Fruit fly (Drosophila melanogaster) whole organism, embryonic: ENCODE data around the gene Cyt-c-p.

ENCODE experiments used
- Atf6 ChIP-seq: fragments of 200-800 bp; sonication (Bioruptor generic); IDR thresholded peaks from 2 replicates; pipeline ENCODE4 v1.3.6; 2022; ENCODE audit warnings: missing biosample characterization, missing genetic modification characterization
- CG10959 ChIP-seq: fragments of 200-800 bp; sonication (Bioruptor generic); IDR thresholded peaks from 2 replicates; pipeline ENCODE4 v1.3.6; 2022; ENCODE audit warnings: missing biosample characterization, missing genetic modification characterization
- CG11723 ChIP-seq: fragments of 200-800 bp; sonication (Bioruptor generic); optimal IDR thresholded peaks from 2 replicates; lab custom pipeline; 2017; ENCODE audit warnings: missing biosample characterization, mild to moderate bottlenecking, missing genetic modification characterization
- CG14014 ChIP-seq: fragments of 200-800 bp; sonication (Bioruptor generic); IDR thresholded peaks from 2 replicates; pipeline ENCODE4 v1.3.6; 2022; ENCODE audit warnings: missing biosample characterization, missing genetic modification characterization
- CG15073 ChIP-seq: fragments of 200-800 bp; sonication (Bioruptor generic); optimal IDR thresholded peaks from 2 replicates; lab custom pipeline; 2016; ENCODE audit warnings: missing biosample characterization, missing genetic modification characterization
- CG15479 ChIP-seq: fragments of 200-800 bp; sonication (Bioruptor generic); optimal IDR thresholded peaks from 3 replicates; lab custom pipeline; 2019; ENCODE audit warnings: missing biosample characterization, mild to moderate bottlenecking, missing genetic modification characterization, moderate library complexity
- CG17328 ChIP-seq: fragments of 200-800 bp; sonication (Bioruptor generic); IDR thresholded peaks from 2 replicates; pipeline ENCODE4 v1.3.6; 2022; ENCODE audit warnings: missing biosample characterization, missing genetic modification characterization
- CG18011 ChIP-seq: fragments of 200-800 bp; sonication (Bioruptor generic); optimal IDR thresholded peaks from 2 replicates; lab custom pipeline; 2017; ENCODE audit warnings: missing biosample characterization, missing genetic modification characterization, mild to moderate bottlenecking, moderate library complexity, missing genotype
- CG4730 ChIP-seq: fragments of 200-800 bp; sonication (Bioruptor generic); IDR thresholded peaks from 2 replicates; pipeline ENCODE4 v1.3.6; 2022; ENCODE audit warnings: missing biosample characterization, missing genetic modification characterization
- CG5953 ChIP-seq: fragments of 200-800 bp; sonication (Bioruptor generic); IDR thresholded peaks from 2 replicates; pipeline ENCODE4 v1.3.6; 2022; ENCODE audit warnings: missing biosample characterization, missing genetic modification characterization
- CG7745 ChIP-seq: fragments of 200-800 bp; sonication (Bioruptor generic); optimal IDR thresholded peaks from 2 replicates; lab custom pipeline; 2018; ENCODE audit warnings: missing biosample characterization, mild to moderate bottlenecking, missing genetic modification characterization, moderate library complexity
- CG8290 ChIP-seq, 3 experiments: fragments of 200-800 bp; sonication (Bioruptor generic); optimal IDR thresholded peaks; 2 replicates each; lab custom pipeline; 2016 to 2019; ENCODE audit warnings: missing biosample characterization in 3 of 3, missing genetic modification characterization in 3 of 3, mild to moderate bottlenecking in 2 of 3, moderate library complexity in 1 of 3
- CG9932 ChIP-seq: fragments of 200-800 bp; sonication (Bioruptor generic); IDR thresholded peaks from 2 replicates; pipeline ENCODE4 v1.3.6; 2022; ENCODE audit warnings: missing biosample characterization, missing genetic modification characterization
- D19B ChIP-seq: fragments of 200-800 bp; sonication (Bioruptor generic); optimal IDR thresholded peaks from 2 replicates; lab custom pipeline; 2017; ENCODE audit warnings: missing biosample characterization, mild to moderate bottlenecking, missing genetic modification characterization
- Dfd ChIP-seq, 2 experiments: fragments of >200 bp; optimal IDR thresholded peaks; 2 replicates each; lab custom pipeline; 2017; ENCODE audit warnings: missing biosample characterization in 2 of 2, missing genetic modification characterization in 2 of 2
- Drgx ChIP-seq: fragments of 200-800 bp; sonication (Bioruptor generic); IDR thresholded peaks from 2 replicates; pipeline ENCODE4 v1.3.6; 2022; ENCODE audit warnings: missing biosample characterization, missing genetic modification characterization
- ERR ChIP-seq: fragments of 200-800 bp; sonication (Bioruptor generic); optimal IDR thresholded peaks from 2 replicates; lab custom pipeline; 2016; ENCODE audit warnings: missing biosample characterization, missing genetic modification characterization
- Ets97D ChIP-seq: fragments of 200-800 bp; sonication (Bioruptor generic); optimal IDR thresholded peaks from 3 replicates; lab custom pipeline; 2016; ENCODE audit warnings: missing biosample characterization, missing genetic modification characterization
- Fer1 ChIP-seq: fragments of 200-800 bp; sonication (Bioruptor generic); optimal IDR thresholded peaks from 2 replicates; lab custom pipeline; 2017; ENCODE audit warnings: missing biosample characterization, mild to moderate bottlenecking, missing genetic modification characterization
- GATAe ChIP-seq: fragments of 200-800 bp; sonication (Bioruptor generic); conservative IDR thresholded peaks from 2 replicates; pipeline ENCODE4 v1.3.6; 2022; ENCODE audit warnings: missing biosample characterization, missing genetic modification characterization
- Hr51 ChIP-seq, 2 experiments: fragments of 200-800 bp; sonication (Bioruptor generic); optimal IDR thresholded peaks; 2 replicates in 1 of 2; 3 replicates in 1 of 2; lab custom pipeline; 2016 to 2018; ENCODE audit warnings: missing biosample characterization in 2 of 2, missing genetic modification characterization in 2 of 2, mild to moderate bottlenecking in 1 of 2, moderate library complexity in 1 of 2
- Xbp1 ChIP-seq: fragments of 200-800 bp; sonication (Bioruptor generic); optimal IDR thresholded peaks from 3 replicates; lab custom pipeline; 2016; ENCODE audit warnings: missing biosample characterization, mild to moderate bottlenecking, missing genetic modification characterization
- abd-A ChIP-seq: fragments of 200-800 bp; sonication (Bioruptor generic); optimal IDR thresholded peaks from 3 replicates; lab custom pipeline; 2019; ENCODE audit warnings: missing biosample characterization, mild to moderate bottlenecking, missing genetic modification characterization, moderate library complexity
- al ChIP-seq: fragments of 200-800 bp; sonication (Bioruptor generic); IDR thresholded peaks from 2 replicates; pipeline ENCODE4 v1.3.6; 2022; ENCODE audit warnings: missing biosample characterization, missing genetic modification characterization
- bowl ChIP-seq: fragments of 200-800 bp; sonication (Bioruptor generic); IDR thresholded peaks from 2 replicates; pipeline ENCODE4 v1.3.6; 2022; ENCODE audit warnings: missing biosample characterization, missing genetic modification characterization
- chinmo ChIP-seq: fragments of 200-800 bp; sonication (Bioruptor generic); IDR thresholded peaks from 4 replicates; pipeline ENCODE4 v1.3.6; 2022; ENCODE audit warnings: missing biosample characterization, missing genetic modification characterization; ENCODE audit not compliant: partially characterized antibody
- crol ChIP-seq: fragments of 200-800 bp; sonication (Bioruptor generic); IDR thresholded peaks from 2 replicates; pipeline ENCODE4 v1.3.6; 2022; ENCODE audit warnings: missing biosample characterization, missing genetic modification characterization
- dati ChIP-seq: fragments of 200-800 bp; sonication (Bioruptor generic); IDR thresholded peaks from 2 replicates; pipeline ENCODE4 v1.3.6; 2022; ENCODE audit warnings: missing biosample characterization, missing genetic modification characterization
- dysf ChIP-seq: fragments of 200-800 bp; sonication (Bioruptor generic); IDR thresholded peaks from 3 replicates; pipeline ENCODE4 v1.3.6; 2022; ENCODE audit warnings: missing biosample characterization, missing genetic modification characterization
- esg ChIP-seq: fragments of 200-800 bp; sonication (Bioruptor generic); conservative IDR thresholded peaks from 2 replicates; pipeline ENCODE4 v1.3.6; 2022; ENCODE audit warnings: missing biosample characterization, missing genetic modification characterization
- gfzf ChIP-seq: fragments of 200-800 bp; sonication (Bioruptor generic); optimal IDR thresholded peaks from 2 replicates; lab custom pipeline; 2016; ENCODE audit warnings: missing biosample characterization, mild to moderate bottlenecking, missing genetic modification characterization, moderate library complexity
- hb ChIP-seq: fragments of 200-800 bp; sonication (Bioruptor generic); IDR thresholded peaks from 3 replicates; pipeline ENCODE4 v1.3.6; 2022; ENCODE audit warnings: missing biosample characterization, missing genetic modification characterization; ENCODE audit not compliant: partially characterized antibody
- her ChIP-seq: fragments of 200-800 bp; sonication (Bioruptor generic); optimal IDR thresholded peaks from 2 replicates; lab custom pipeline; 2016; ENCODE audit warnings: missing biosample characterization, missing genetic modification characterization
- jing ChIP-seq: fragments of 200-800 bp; sonication (Bioruptor generic); optimal IDR thresholded peaks from 2 replicates; lab custom pipeline; 2018; ENCODE audit warnings: missing biosample characterization, mild to moderate bottlenecking, missing genetic modification characterization
- jumu ChIP-seq: fragments of 200-800 bp; sonication (Bioruptor generic); optimal IDR thresholded peaks from 3 replicates; lab custom pipeline; 2016; ENCODE audit warnings: missing biosample characterization, missing genetic modification characterization
- ken ChIP-seq: fragments of 200-800 bp; sonication (Bioruptor generic); IDR thresholded peaks from 3 replicates; pipeline ENCODE4 v1.3.6; 2022; ENCODE audit warnings: missing biosample characterization, missing genetic modification characterization
- kni ChIP-seq: fragments of 200-800 bp; sonication (Bioruptor generic); optimal IDR thresholded peaks from 3 replicates; lab custom pipeline; 2017; ENCODE audit warnings: mild to moderate bottlenecking, missing biosample characterization, missing genetic modification reagents, missing genetic modification characterization
- lola ChIP-seq, 3 experiments: fragments of >200 bp in 2 of 3; fragments of 200-800 bp in 1 of 3; sonication (Bioruptor generic) in 1 of 3; optimal IDR thresholded peaks; 2 replicates each; lab custom pipeline; 2017 to 2019; ENCODE audit warnings: missing biosample characterization in 3 of 3, missing genetic modification characterization in 3 of 3, mild to moderate bottlenecking in 1 of 3, moderate library complexity in 1 of 3
- maf-S ChIP-seq: fragments of 200-800 bp; sonication (Bioruptor generic); optimal IDR thresholded peaks from 2 replicates; lab custom pipeline; 2016; ENCODE audit warnings: missing biosample characterization, missing genetic modification characterization
- org-1 ChIP-seq: fragments of 200-800 bp; sonication (Bioruptor generic); optimal IDR thresholded peaks from 2 replicates; lab custom pipeline; 2017; ENCODE audit warnings: missing biosample characterization, missing genetic modification characterization
- ro ChIP-seq: fragments of 200-800 bp; sonication (Bioruptor generic); IDR thresholded peaks from 2 replicates; pipeline ENCODE4 v1.3.6; 2022; ENCODE audit warnings: missing biosample characterization, missing genetic modification characterization
- run ChIP-seq: fragments of 200-800 bp; sonication (Bioruptor generic); optimal IDR thresholded peaks from 3 replicates; lab custom pipeline; 2018; ENCODE audit warnings: missing biosample characterization, mild to moderate bottlenecking, missing genetic modification characterization
- scrt ChIP-seq: fragments of 200-800 bp; sonication (Bioruptor generic); optimal IDR thresholded peaks from 2 replicates; lab custom pipeline; 2018; ENCODE audit warnings: missing biosample characterization, mild to moderate bottlenecking, missing genetic modification characterization, moderate library complexity
- sisA ChIP-seq: fragments of 200-800 bp; sonication (Bioruptor generic); IDR thresholded peaks from 2 replicates; pipeline ENCODE4 v1.3.6; 2022; ENCODE audit warnings: missing biosample characterization, missing genetic modification characterization
- sob ChIP-seq: fragments of 200-800 bp; sonication (Bioruptor generic); IDR thresholded peaks from 2 replicates; pipeline ENCODE4 v1.3.6; 2022; ENCODE audit warnings: missing biosample characterization, missing genetic modification characterization
- trh ChIP-seq: fragments of 200-800 bp; sonication (Bioruptor generic); optimal IDR thresholded peaks from 2 replicates; lab custom pipeline; 2016; ENCODE audit warnings: missing biosample characterization, missing genetic modification characterization
- unc-4 ChIP-seq: fragments of 200-800 bp; sonication (Bioruptor generic); IDR thresholded peaks from 2 replicates; pipeline ENCODE4 v1.3.6; 2022; ENCODE audit warnings: missing biosample characterization, missing genetic modification characterization; ENCODE audit not compliant: partially characterized antibody
- vnd ChIP-seq: fragments of 200-800 bp; sonication (Bioruptor generic); IDR thresholded peaks from 3 replicates; pipeline ENCODE4 v1.3.6; 2022; ENCODE audit warnings: missing biosample characterization, missing genetic modification characterization; ENCODE audit not compliant: partially characterized antibody

The Cyt-c-p gene

DNA sequence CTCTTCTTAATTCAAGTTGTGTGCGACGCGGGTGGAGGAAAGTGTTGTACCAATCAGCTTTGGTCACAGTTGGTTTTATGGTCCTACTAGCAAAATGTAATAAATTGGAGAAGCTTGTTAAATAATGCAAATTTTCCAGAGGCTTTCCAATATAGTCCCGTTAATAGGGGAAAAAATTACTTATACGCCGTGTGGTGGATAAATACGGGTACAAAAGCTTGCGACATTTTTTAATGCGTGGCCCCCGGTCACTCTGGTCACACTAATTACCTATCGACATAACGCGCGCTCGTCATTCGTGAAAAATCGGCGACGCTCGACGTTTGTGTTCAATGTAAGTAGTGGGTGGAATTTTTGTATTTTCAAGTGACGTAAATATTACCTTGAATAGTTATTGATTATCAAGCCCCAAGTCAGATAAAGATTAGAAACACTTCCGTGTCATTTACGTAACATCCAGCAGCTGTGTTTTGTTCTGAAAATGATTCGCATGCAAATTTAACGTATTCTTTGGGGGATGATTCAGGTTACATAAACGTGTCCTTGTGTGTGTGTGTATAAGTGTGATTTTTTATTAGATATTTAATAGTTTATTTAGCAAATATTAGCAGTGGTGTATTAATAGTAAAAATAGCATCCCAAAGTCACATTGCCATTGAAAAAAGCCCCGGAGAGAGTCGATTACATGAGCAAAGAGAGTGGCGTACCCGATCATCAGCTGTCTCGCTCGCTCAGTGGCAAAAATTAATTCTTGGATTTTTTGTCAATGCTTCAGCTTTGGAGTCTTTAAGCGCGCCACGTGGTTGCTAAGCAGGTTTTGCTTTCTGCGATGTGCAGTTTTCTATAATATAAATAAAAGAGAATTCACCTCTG, at the start of gene Cyt-c-p (continued):
- no peak for TF ChIP-seq kni (GFP tag; lab: Kevin White, UChicago)
- peak; percentile 31; the same call in 1 of the 4 replicates for TF ChIP-seq chinmo (GFP tag; lab: Robert Waterston, UW)
- TF ChIP-seq hb (GFP tag; lab: Robert Waterston, UW): 0 out of 3 replicates have a peak, but pooled peaks have one; percentile 24
- TF ChIP-seq trh (GFP tag; lab: Kevin White, UChicago): no peak
- peak; percentile 51 for TF ChIP-seq CG8290 (GFP tag; optimal IDR thresholded peaks at IDR 0.05; lab: Kevin White, UChicago)
- TF ChIP-seq CG8290 (tag; optimal IDR thresholded peaks at IDR 0.05; lab: Kevin White, UChicago): peak in 1 of 2 experiments; percentile 29
- TF ChIP-seq lola (GFP tag; optimal IDR thresholded peaks at IDR 0.05; lab: Kevin White, UChicago): peak in 1 of 3 experiments; percentile 3
- no peak for TF ChIP-seq D19B
- no peak for TF ChIP-seq CG7745 (tag; lab: Kevin White, UChicago)
- TF ChIP-seq run: peak; percentile 35
- no peak for TF ChIP-seq CG17328 (GFP tag; lab: Robert Waterston, UW)
- TF ChIP-seq crol: 0 out of 2 replicates have a peak, but pooled peaks have one; percentile 20
- TF ChIP-seq her (GFP tag; lab: Kevin White, UChicago): peak; percentile 11
- TF ChIP-seq al: no peak
- TF ChIP-seq Ets97D (GFP tag; lab: Kevin White, UChicago): peak; percentile 76
- no peak for TF ChIP-seq CG14014
- no peak for TF ChIP-seq ro (GFP tag; lab: Robert Waterston, UW)
- TF ChIP-seq ERR (GFP tag; lab: Kevin White, UChicago): peak; percentile 7
- TF ChIP-seq Xbp1 (GFP tag; lab: Kevin White, UChicago): no peak
- no peak for TF ChIP-seq CG15479 (GFP tag; lab: Kevin White, UChicago)
- peak; percentile 66 for TF ChIP-seq unc-4 (GFP tag; lab: Robert Waterston, UW)
- TF ChIP-seq Dfd (GFP tag; optimal IDR thresholded peaks at IDR 0.05; lab: Kevin White, UChicago): no peak
- TF ChIP-seq vnd (GFP tag; lab: Robert Waterston, UW): 0 out of 3 replicates have a peak, but pooled peaks have one; percentile 35
- no peak for TF ChIP-seq CG10959 (GFP tag; lab: Robert Waterston, UW)
- peak; percentile 94 for TF ChIP-seq abd-A (tag; lab: Kevin White, UChicago)
- TF ChIP-seq Drgx (GFP tag; lab: Robert Waterston, UW): no peak
- peak; percentile 54; the same call in 1 of the 2 replicates for TF ChIP-seq sob (GFP tag; lab: Robert Waterston, UW)
- no peak for TF ChIP-seq sisA
- TF ChIP-seq org-1 (GFP tag; lab: Kevin White, UChicago): no peak
- peak; percentile 53 for TF ChIP-seq scrt (GFP tag; lab: Kevin White, UChicago)
- TF ChIP-seq Fer1 (GFP tag; lab: Kevin White, UChicago): peak; percentile 31
- TF ChIP-seq CG11723: no peak
- TF ChIP-seq dysf (GFP tag; lab: Robert Waterston, UW): peak; percentile 12; the same call in 1 of the 3 replicates
- TF ChIP-seq gfzf (GFP tag; lab: Kevin White, UChicago): peak; percentile 98
- TF ChIP-seq CG15073 (GFP tag; lab: Kevin White, UChicago): no peak
- no peak for TF ChIP-seq jing
- no peak; the same call in 1 of the 2 replicates for TF ChIP-seq Atf6 (GFP tag; lab: Robert Waterston, UW)
- no peak for TF ChIP-seq bowl (GFP tag; lab: Robert Waterston, UW)
- no peak for TF ChIP-seq GATAe
- peak in 1 of 2 experiments; percentile 16 for TF ChIP-seq Hr51 (GFP tag; optimal IDR thresholded peaks at IDR 0.05; lab: Kevin White, UChicago)
- TF ChIP-seq esg: no peak
- no peak for TF ChIP-seq ken (GFP tag; lab: Robert Waterston, UW)
- TF ChIP-seq CG18011 (GFP tag; lab: Kevin White, UChicago): peak; percentile 99
- TF ChIP-seq CG9932 (GFP tag; lab: Robert Waterston, UW): no peak
- TF ChIP-seq CG4730: no peak
- TF ChIP-seq jumu (GFP tag; lab: Kevin White, UChicago): no peak
- TF ChIP-seq maf-S: peak; percentile 0
- TF ChIP-seq dati (GFP tag; lab: Robert Waterston, UW): no peak
- TF ChIP-seq CG5953 (GFP tag; lab: Robert Waterston, UW): no peak
